Worm (Caenorhabditis elegans): ENCODE measurements around the gene dnj-25.

dnj-25 gene

DNA sequence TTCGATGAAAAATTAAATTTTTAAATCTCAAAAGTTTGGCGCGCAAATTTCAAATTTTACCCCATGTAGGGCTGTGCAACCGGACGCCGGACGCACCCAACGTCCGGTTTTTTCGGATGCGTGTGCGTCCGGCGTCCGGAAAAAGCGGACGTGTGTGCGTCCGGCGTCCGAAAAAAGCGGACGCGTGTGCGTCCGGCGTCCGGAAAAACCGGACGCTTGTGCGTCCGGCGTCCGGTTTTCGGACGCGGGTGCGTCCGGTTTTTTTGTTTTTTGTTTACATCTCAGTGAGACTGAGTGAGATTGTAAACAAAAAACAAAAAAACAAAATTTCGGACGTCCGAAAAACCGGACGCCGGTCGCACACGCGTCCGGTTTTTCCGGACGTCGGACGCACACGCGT is 39.0 kb downstream of the dnj-25 start:
- TF ChIP-seq ceh-44 (GFP tag; IDR thresholded peaks at IDR 0.05) = 0 out of 2 replicates have a peak, but pooled peaks have one; percentile 29
- TF ChIP-seq set-16 (GFP tag; IDR thresholded peaks at IDR 0.05) = peak; percentile 84
- TF ChIP-seq lin-38 (GFP tag; IDR thresholded peaks at IDR 0.05) = peak; percentile 28; the same call in 1 of the 2 replicates
- TF ChIP-seq Y105C5A.15 (GFP tag; IDR thresholded peaks at IDR 0.05) = peak; percentile 58; the same call in 1 of the 2 replicates
- TF ChIP-seq F26F4.8 (GFP tag; conservative IDR thresholded peaks at IDR 0.05) = 0 out of 2 replicates have a peak, but pooled peaks have one; percentile 63
- TF ChIP-seq madf-9 (GFP tag; conservative IDR thresholded peaks at IDR 0.05) = 0 out of 2 replicates have a peak, but pooled peaks have one; percentile 45

DNA sequence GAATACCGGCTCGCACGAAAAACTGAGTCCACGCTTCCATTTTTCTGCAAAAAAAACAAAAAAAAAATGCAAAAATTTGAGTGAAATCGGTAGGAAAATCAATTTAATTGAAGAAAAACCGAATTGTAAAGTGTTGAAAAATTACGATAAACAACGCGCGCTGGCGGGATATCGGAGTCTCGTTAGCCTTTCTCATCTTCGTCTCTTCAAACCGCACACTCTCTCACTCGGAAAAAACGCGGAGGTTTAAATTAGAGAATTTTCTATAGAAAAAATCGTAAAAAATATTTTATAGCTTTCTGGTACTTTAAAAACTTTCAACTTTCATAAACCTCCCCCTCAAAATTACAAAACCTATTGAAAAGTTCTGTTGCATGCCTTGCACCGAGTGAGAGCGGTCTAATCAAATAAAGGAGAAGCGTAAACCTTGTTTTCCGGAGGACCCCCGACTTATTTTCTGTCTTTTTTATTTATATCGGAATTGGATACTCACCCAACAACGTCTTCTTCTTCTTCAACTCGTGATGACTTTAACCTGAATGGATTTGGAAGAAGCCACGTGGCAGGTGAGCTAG is 40.1 kb downstream of the dnj-25 start, which contains the start of the genes F53F8.5 and F53F8.6:
TSS of gene F53F8.5 (minus strand) at position 52 of the 575 bp plus-strand sequence.
TSS of gene F53F8.6 (plus strand) at position 230 of the 575 bp plus-strand sequence.
- TF ChIP-seq unc-39 (tag; optimal IDR thresholded peaks at IDR 0.05) = no peak
- TF ChIP-seq hmg-1.1 (GFP tag; IDR thresholded peaks at IDR 0.05) = peak; percentile 31; the same call in 1 of the 2 replicates
- TF ChIP-seq aly-2 (tag; optimal IDR thresholded peaks at IDR 0.05) = no peak
- TF ChIP-seq hlh-30 (tag; optimal IDR thresholded peaks at IDR 0.05; ENCODE audit: insufficient read depth) = peak; percentile 46
- TF ChIP-seq zip-11 (GFP tag; IDR thresholded peaks at IDR 0.05) = no peak
- TF ChIP-seq egl-27 (tag; optimal IDR thresholded peaks at IDR 0.05) = no peak
- TF ChIP-seq ces-1 (GFP tag; optimal IDR thresholded peaks at IDR 0.05) = peak; percentile 12
- TF ChIP-seq php-3 (GFP tag; IDR thresholded peaks at IDR 0.05) = no peak
- TF ChIP-seq daf-12 (tag; optimal IDR thresholded peaks at IDR 0.05) = no peak
- peak; percentile 85 for TF ChIP-seq dpl-1 (GFP tag; optimal IDR thresholded peaks at IDR 0.05)
- TF ChIP-seq mep-1 (tag; optimal IDR thresholded peaks at IDR 0.05) = peak; percentile 27
- TF ChIP-seq Y48G9A.11 (GFP tag; IDR thresholded peaks at IDR 0.05) = peak; percentile 97
- peak; percentile 29 for TF ChIP-seq nhr-6 (tag; optimal IDR thresholded peaks at IDR 0.05)
- TF ChIP-seq lsy-2 (tag; optimal IDR thresholded peaks at IDR 0.05) = peak in 1 of 2 experiments; percentile 66
- peak; percentile 96 for TF ChIP-seq T20F7.1 (GFP tag; optimal IDR thresholded peaks at IDR 0.05)
- TF ChIP-seq nhr-111 (GFP tag; optimal IDR thresholded peaks at IDR 0.05) = no peak
- TF ChIP-seq F37D6.2 (tag; optimal IDR thresholded peaks at IDR 0.05) = no peak
- no peak for TF ChIP-seq F10B5.3 (tag; optimal IDR thresholded peaks at IDR 0.05)
- TF ChIP-seq ceh-82 (tag; optimal IDR thresholded peaks at IDR 0.05) = no peak
- peak; percentile 53 for TF ChIP-seq dve-1 (tag; optimal IDR thresholded peaks at IDR 0.05; ENCODE audit: insufficient read depth)
- no peak for TF ChIP-seq lir-3 (tag; optimal IDR thresholded peaks at IDR 0.05)
- no peak for TF ChIP-seq unc-62 (GFP tag; optimal IDR thresholded peaks at IDR 0.05 in 1 of 2)
- TF ChIP-seq unc-62 (tag; optimal IDR thresholded peaks at IDR 0.05) = no peak
- no peak for TF ChIP-seq dmd-9 (GFP tag; IDR thresholded peaks at IDR 0.05)
- peak; percentile 27; the same call in 1 of the 2 replicates for TF ChIP-seq lin-38 (GFP tag; IDR thresholded peaks at IDR 0.05)
- peak; percentile 74 for TF ChIP-seq mes-2 (tag; optimal IDR thresholded peaks at IDR 0.05; ENCODE audit: poor library complexity, severe bottlenecking)
- no peak for TF ChIP-seq gei-8 (GFP tag; optimal IDR thresholded peaks at IDR 0.05)
- no peak for TF ChIP-seq nhr-11 (tag; optimal IDR thresholded peaks at IDR 0.05)

DNA sequence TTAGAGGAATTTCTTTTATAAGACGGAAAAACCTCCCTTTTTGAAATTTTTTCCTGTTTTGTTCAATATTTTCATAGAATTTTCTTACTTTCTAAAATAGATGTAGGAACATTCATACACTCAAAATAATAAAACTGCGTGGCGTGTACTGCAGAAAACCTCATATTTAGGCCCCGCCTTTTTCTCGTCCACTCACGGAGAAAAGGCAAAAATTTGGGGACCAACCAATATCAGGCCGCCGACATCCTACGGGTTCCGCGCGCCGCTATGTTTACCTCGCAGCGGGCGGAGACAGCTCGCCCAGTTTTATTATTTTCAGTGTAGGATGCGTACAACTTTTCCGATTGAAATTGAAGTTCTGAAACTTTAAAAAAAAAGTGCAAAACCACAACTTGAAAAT is 45.3 kb downstream of the dnj-25 start:
- TF ChIP-seq F49E8.2 (tag; optimal IDR thresholded peaks at IDR 0.05; ENCODE audit: borderline replicate concordance) = peak; percentile 18
- TF ChIP-seq snpc-4 (tag; optimal IDR thresholded peaks at IDR 0.05) = peak; percentile 23
- peak; percentile 9; the same call in 1 of the 2 replicates for TF ChIP-seq Y48G9A.11 (GFP tag; IDR thresholded peaks at IDR 0.05)

DNA sequence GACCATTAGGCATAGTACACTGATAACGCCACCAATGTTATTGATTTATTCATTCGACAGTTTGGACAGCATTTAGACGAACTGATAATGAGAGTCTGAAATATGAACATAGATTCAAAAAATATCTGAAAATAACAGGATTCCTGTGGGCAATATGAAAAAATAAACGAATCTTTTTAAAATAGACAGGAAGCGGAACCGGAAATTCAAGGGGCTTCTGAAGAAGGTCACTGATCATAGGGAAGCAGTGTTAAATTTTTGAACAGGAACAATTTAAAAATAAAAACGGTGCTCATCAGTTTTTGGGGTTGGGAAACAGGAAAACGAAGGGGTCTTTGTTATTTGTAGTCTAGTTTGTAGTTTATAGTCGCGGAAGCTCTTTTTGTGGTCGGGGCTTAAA is 45.9 kb downstream of the dnj-25 start, which contains the start of gene F53F8.7:
TSS of gene F53F8.7 (minus strand) at position 101 of the 400 bp plus-strand sequence.
- TF ChIP-seq aha-1 (tag) = peak; percentile 42
- no peak for TF ChIP-seq ceh-62 (tag; optimal IDR thresholded peaks at IDR 0.05)
- no peak for TF ChIP-seq ama-1 (optimal IDR thresholded peaks at IDR 0.05)

All from whole organism, L4 larva.